Worm (Caenorhabditis elegans): Measurements from ENCODE around the gene F44D12.19.

The F44D12.19 gene

DNA sequence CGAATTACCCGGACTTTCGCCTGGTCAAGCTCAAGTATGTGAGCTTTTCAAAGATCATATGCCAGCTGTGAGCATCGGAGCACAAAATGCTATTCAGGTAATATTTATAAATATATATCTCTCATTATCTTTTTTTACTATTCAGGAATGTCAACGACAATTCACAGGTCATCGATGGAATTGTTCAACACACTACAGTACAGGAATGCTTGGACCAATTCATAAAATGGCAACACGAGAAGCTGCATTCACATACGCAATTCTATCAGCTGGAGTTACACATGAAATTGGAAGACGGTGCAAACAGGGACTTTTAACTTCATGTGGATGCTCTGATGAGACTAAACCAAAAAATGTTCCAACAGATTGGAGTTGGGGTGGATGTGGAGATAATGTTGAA, 46.9 kb downstream of the F44D12.19 start:
- TF ChIP-seq nhr-12 (tag; optimal IDR thresholded peaks at IDR 0.05) (no peak), R02D3.7 (tag; optimal IDR thresholded peaks at IDR 0.05) (no peak), nhr-6 (tag; optimal IDR thresholded peaks at IDR 0.05) (no peak), fos-1 (tag; optimal IDR thresholded peaks at IDR 0.05) (no peak), lin-11 (tag; optimal IDR thresholded peaks at IDR 0.05) (no peak), elt-1 (tag; optimal IDR thresholded peaks at IDR 0.05) (no peak), ceh-82 (tag; optimal IDR thresholded peaks at IDR 0.05) (no peak), sem-4 (tag; optimal IDR thresholded peaks at IDR 0.05) (no peak), nhr-11 (tag; optimal IDR thresholded peaks at IDR 0.05) (no peak), nhr-129 (tag; optimal IDR thresholded peaks at IDR 0.05) (no peak), lsy-2 (tag; optimal IDR thresholded peaks at IDR 0.05) (no peak), zag-1 (tag; optimal IDR thresholded peaks at IDR 0.05) (no peak)

All from whole organism, L2 larva.